Fruit fly (Drosophila melanogaster) whole organism, pupa: ENCODE results near the gene HipHop.

Experiments
- CG10348 ChIP-seq: fragments of 200-800 bp; sonication (Bioruptor generic); IDR thresholded peaks from 2 replicates; pipeline ENCODE4 v1.3.6; 2022; ENCODE audit warnings: missing biosample characterization, missing genetic modification characterization
- CG12605 ChIP-seq: fragments of 200-800 bp; sonication (Bioruptor generic); IDR thresholded peaks from 2 replicates; pipeline ENCODE4 v1.3.6; 2022; ENCODE audit warnings: missing biosample characterization, missing genetic modification characterization
- CG14655 ChIP-seq: fragments of 200-800 bp; sonication (Bioruptor generic); optimal IDR thresholded peaks from 3 replicates; lab custom pipeline; 2017; ENCODE audit warnings: mild to moderate bottlenecking, missing biosample characterization, missing genetic modification reagents, missing genetic modification characterization
- CG9948 ChIP-seq: fragments of 200-800 bp; sonication (Bioruptor generic); optimal IDR thresholded peaks from 2 replicates; lab custom pipeline; 2018; ENCODE audit warnings: missing biosample characterization, mild to moderate bottlenecking, missing genetic modification characterization, moderate library complexity
- Pif1A ChIP-seq: fragments of 200-800 bp; sonication (Bioruptor generic); optimal IDR thresholded peaks from 3 replicates; lab custom pipeline; 2016; ENCODE audit warnings: missing biosample characterization, missing genetic modification characterization

- no peak for TF ChIP-seq CG14655 (GFP tag; lab: Kevin White, UChicago)
- no peak for TF ChIP-seq Pif1A (GFP tag; lab: Kevin White, UChicago)
- no peak for TF ChIP-seq CG9948 (tag; lab: Kevin White, UChicago)
- no peak for TF ChIP-seq CG10348 (GFP tag; lab: Robert Waterston, UW)
- TF ChIP-seq CG12605 (GFP tag; lab: Robert Waterston, UW): no peak
Observed at dm6 chr3L:18861893-18862292, 40.9 kb downstream of the HipHop start.
